Fruit fly (Drosophila melanogaster) whole organism, wandering third instar larva: ENCODE data around the gene GstD7.

ENCODE experiments used
- Abd-B ChIP-seq: fragments of >200 bp; optimal IDR thresholded peaks from 2 replicates; lab custom pipeline; 2017; ENCODE audit warnings: missing biosample characterization, missing genetic modification characterization
- CG32264 ChIP-seq: fragments of 200-800 bp; sonication (Bioruptor generic); optimal IDR thresholded peaks from 2 replicates; lab custom pipeline; 2016; ENCODE audit warnings: missing biosample characterization, missing genetic modification characterization
- CG9705 ChIP-seq: fragments of 200-800 bp; sonication (Bioruptor generic); optimal IDR thresholded peaks from 2 replicates; lab custom pipeline; 2018; ENCODE audit warnings: missing biosample characterization, mild to moderate bottlenecking, missing genetic modification characterization
- CrebA ChIP-seq: fragments of 200-800 bp; sonication (Bioruptor generic); optimal IDR thresholded peaks from 2 replicates; lab custom pipeline; 2016; ENCODE audit warnings: missing biosample characterization, mild to moderate bottlenecking, missing genetic modification characterization, borderline replicate concordance
- Dif ChIP-seq: fragments of 200-275, 200-300 bp; sonication (Bioruptor generic); optimal IDR thresholded peaks from 2 replicates; lab custom pipeline; 2018; ENCODE audit warnings: missing biosample characterization, missing genetic modification characterization; ENCODE audit not compliant: partially characterized antibody
- HLH106 ChIP-seq: fragments of 200-800 bp; optimal IDR thresholded peaks from 3 replicates; lab custom pipeline; 2019; ENCODE audit warnings: missing biosample characterization, mild to moderate bottlenecking, missing genetic modification characterization, moderate library complexity
- Hnf4 ChIP-seq: fragments of 200-800 bp; sonication (Bioruptor generic); optimal IDR thresholded peaks from 2 replicates; lab custom pipeline; 2016; ENCODE audit warnings: missing biosample characterization, mild to moderate bottlenecking, missing genetic modification characterization
- Hr78 ChIP-seq: fragments of >200 bp; optimal IDR thresholded peaks from 2 replicates; lab custom pipeline; 2017; ENCODE audit warnings: missing biosample characterization, missing genetic modification characterization
- Hr83 ChIP-seq: fragments of 200-300 bp; sonication (Bioruptor generic); optimal IDR thresholded peaks from 2 replicates; lab custom pipeline; 2016; ENCODE audit warnings: missing biosample characterization, mild to moderate bottlenecking, missing genetic modification characterization, moderate library complexity; ENCODE audit not compliant: poor library complexity, severe bottlenecking
- Jra ChIP-seq: sonication (Bioruptor generic); optimal IDR thresholded peaks from 2 replicates; lab custom pipeline; 2016; ENCODE audit warnings: missing biosample characterization, missing genetic modification characterization
- Myc ChIP-seq: fragments of >200 bp; optimal IDR thresholded peaks from 2 replicates; lab custom pipeline; 2017
- N ChIP-seq: fragments of >200 bp; optimal IDR thresholded peaks from 2 replicates; lab custom pipeline; 2018; ENCODE audit warnings: missing biosample characterization, missing external identifiers, missing genetic modification characterization
- OdsH ChIP-seq: fragments of 200-800 bp; sonication (Bioruptor generic); optimal IDR thresholded peaks from 2 replicates; lab custom pipeline; 2016; ENCODE audit warnings: missing biosample characterization, mild to moderate bottlenecking, missing genetic modification characterization
- Rel ChIP-seq, 2 experiments: fragments of 200-800 bp; sonication (Bioruptor generic) in 1 of 2; optimal IDR thresholded peaks; 2 replicates in 1 of 2; 3 replicates in 1 of 2; lab custom pipeline; 2016 to 2019; ENCODE audit warnings: mild to moderate bottlenecking in 2 of 2, missing biosample characterization in 2 of 2, missing genetic modification characterization in 2 of 2, moderate library complexity in 1 of 2
- Sp1 ChIP-seq: fragments of 200-800 bp; sonication (Bioruptor generic); optimal IDR thresholded peaks from 3 replicates; lab custom pipeline; 2019; ENCODE audit warnings: missing biosample characterization, mild to moderate bottlenecking, missing genetic modification characterization, moderate library complexity
- Vsx2 ChIP-seq: fragments of 200-300, 225-300 bp; sonication (Bioruptor generic); optimal IDR thresholded peaks from 2 replicates; lab custom pipeline; 2018; ENCODE audit warnings: missing biosample characterization, missing genetic modification characterization; ENCODE audit not compliant: partially characterized antibody
- br ChIP-seq: fragments of 200-800 bp; sonication (Bioruptor generic); optimal IDR thresholded peaks from 2 replicates; lab custom pipeline; 2016; ENCODE audit warnings: missing biosample characterization, missing genetic modification characterization
- brk ChIP-seq: fragments of 200-800 bp; sonication (Bioruptor generic); optimal IDR thresholded peaks from 2 replicates; lab custom pipeline; 2016; ENCODE audit warnings: missing biosample characterization, mild to moderate bottlenecking, missing genetic modification characterization
- dl ChIP-seq, 2 experiments: fragments of 175-275, 200-275 bp in 1 of 2; fragments of 200-275 bp in 1 of 2; sonication (Bioruptor generic); optimal IDR thresholded peaks; lab custom pipeline; 2018; ENCODE audit warnings: mild to moderate bottlenecking in 2 of 2, missing biosample characterization in 2 of 2, missing genetic modification characterization in 2 of 2, moderate library complexity in 2 of 2; ENCODE audit not compliant: partially characterized antibody in 2 of 2, insufficient read depth in 1 of 2
- dmrt93B ChIP-seq: fragments of 200-800 bp; sonication (Bioruptor generic); optimal IDR thresholded peaks from 2 replicates; lab custom pipeline; 2018; ENCODE audit warnings: missing biosample characterization, mild to moderate bottlenecking, missing genetic modification characterization
- dsf ChIP-seq: sonication (Bioruptor generic); optimal IDR thresholded peaks from 2 replicates; lab custom pipeline; 2016; ENCODE audit warnings: missing biosample characterization, missing genetic modification characterization, borderline replicate concordance
- ey ChIP-seq: fragments of 200-800 bp; sonication (Bioruptor generic); optimal IDR thresholded peaks from 2 replicates; lab custom pipeline; 2016; ENCODE audit warnings: missing biosample characterization, missing genetic modification characterization
- foxo ChIP-seq, 2 experiments: fragments of 200-800 bp; sonication (Bioruptor generic); optimal IDR thresholded peaks; 2 replicates in 1 of 2; 3 replicates in 1 of 2; lab custom pipeline; 2016 to 2017; ENCODE audit warnings: missing biosample characterization in 2 of 2, missing genetic modification characterization in 2 of 2
- fru ChIP-seq: fragments of 200-800 bp; sonication (Bioruptor generic); optimal IDR thresholded peaks from 3 replicates; lab custom pipeline; 2016; ENCODE audit warnings: missing biosample characterization, mild to moderate bottlenecking, missing genetic modification characterization
- h ChIP-seq: fragments of 200-800 bp; sonication (Bioruptor generic); optimal IDR thresholded peaks from 3 replicates; lab custom pipeline; 2016; ENCODE audit warnings: missing biosample characterization, mild to moderate bottlenecking, missing genetic modification characterization
- jim ChIP-seq: fragments of 175-275, 200-325 bp; sonication (Bioruptor generic); optimal IDR thresholded peaks from 2 replicates; lab custom pipeline; 2016; ENCODE audit warnings: missing biosample characterization, mild to moderate bottlenecking, missing genetic modification characterization
- lola ChIP-seq: fragments of >200 bp; optimal IDR thresholded peaks from 2 replicates; lab custom pipeline; 2017; ENCODE audit warnings: missing biosample characterization, missing genetic modification characterization
- pan ChIP-seq: fragments of >200 bp; optimal IDR thresholded peaks from 2 replicates; lab custom pipeline; 2017
- psq ChIP-seq: fragments of 200-800 bp; sonication (Bioruptor generic); optimal IDR thresholded peaks from 3 replicates; lab custom pipeline; 2017; ENCODE audit warnings: missing biosample characterization, mild to moderate bottlenecking, missing genetic modification characterization, moderate library complexity
- rgr ChIP-seq: fragments of 200-800 bp; sonication (Bioruptor generic); optimal IDR thresholded peaks from 3 replicates; lab custom pipeline; 2016; ENCODE audit warnings: missing biosample characterization, mild to moderate bottlenecking, missing genetic modification characterization
- sv ChIP-seq: fragments of 200-800 bp; sonication (Bioruptor generic); optimal IDR thresholded peaks from 3 replicates; lab custom pipeline; 2016; ENCODE audit warnings: missing biosample characterization, missing genetic modification characterization
- tai ChIP-seq: sonication (Bioruptor generic); optimal IDR thresholded peaks from 2 replicates; lab custom pipeline; 2016; ENCODE audit warnings: missing biosample characterization, missing genetic modification characterization
- usp ChIP-seq: fragments of >200 bp; optimal IDR thresholded peaks from 2 replicates; lab custom pipeline; 2017; ENCODE audit warnings: missing biosample characterization, missing genetic modification characterization
- woc ChIP-seq: sonication (Bioruptor generic); optimal IDR thresholded peaks from 2 replicates; lab custom pipeline; 2016; ENCODE audit warnings: missing biosample characterization, mild to moderate bottlenecking, missing genetic modification characterization

The GstD7 gene

DNA sequence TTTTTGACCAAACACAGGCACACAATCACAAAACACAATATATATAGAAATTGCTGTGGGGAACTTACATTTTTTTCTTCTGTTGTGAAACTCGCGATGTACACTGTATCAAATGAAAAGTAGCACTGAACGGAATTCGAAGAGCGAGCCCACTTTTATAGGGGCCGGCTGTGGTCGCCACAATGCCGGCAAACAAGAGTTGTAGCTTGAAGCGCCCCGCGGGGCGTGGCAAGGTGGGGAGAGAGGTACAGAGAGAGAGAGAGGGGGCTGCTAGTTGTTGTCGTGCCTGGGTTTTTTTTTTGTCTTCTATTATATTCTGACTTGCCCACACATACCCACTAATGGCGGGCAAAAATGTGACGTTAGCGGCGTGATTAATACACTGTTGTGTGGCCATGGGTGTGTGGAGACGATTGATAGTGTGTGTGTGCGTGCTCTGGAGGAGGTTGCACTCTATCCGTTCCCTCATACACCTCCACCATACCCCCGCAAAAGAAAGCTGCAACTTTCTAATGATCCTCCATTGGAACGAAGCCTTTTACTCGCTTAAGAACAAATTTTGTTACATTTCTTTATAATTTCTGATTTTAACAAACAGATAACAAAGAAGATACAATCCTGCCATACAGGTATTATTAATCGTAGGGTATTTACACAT is 9.0 kb upstream of the GstD7 start, which contains the start of gene GstD1:
GstD1 (minus strand) TSS at position 134 of the 658 bp plus-strand sequence.
- TF ChIP-seq Hr83 (GFP tag; lab: Kevin White, UChicago) (peak; percentile 55), woc (GFP tag; lab: Kevin White, UChicago) (peak; percentile 82), OdsH (GFP tag; lab: Kevin White, UChicago) (peak; percentile 65), lola (GFP tag; lab: Kevin White, UChicago) (no peak), h (GFP tag; lab: Kevin White, UChicago) (peak; percentile 78), CG32264 (GFP tag; lab: Kevin White, UChicago) (no peak), HLH106 (tag; lab: Kevin White, UChicago) (peak; percentile 65), ey (GFP tag; lab: Kevin White, UChicago) (peak; percentile 77), br (peak; percentile 66), Hnf4 (GFP tag; lab: Kevin White, UChicago) (peak; percentile 37), fru (peak; percentile 81), psq (peak; percentile 51), Vsx2 (GFP tag; lab: Kevin White, UChicago) (peak; percentile 47), pan (lab: Kevin White, UChicago) (no peak), Myc (no peak), foxo (GFP tag; optimal IDR thresholded peaks at IDR 0.05; lab: Kevin White, UChicago) (peak in 1 of 2 experiments; percentile 71), Dif (GFP tag; lab: Kevin White, UChicago) (peak; percentile 81), sv (peak; percentile 34), N (GFP tag; lab: Kevin White, UChicago) (no peak), Jra (peak; percentile 61), dsf (no peak), brk (GFP tag; lab: Kevin White, UChicago) (no peak), Rel (GFP tag; optimal IDR thresholded peaks at IDR 0.05; lab: Kevin White, UChicago) (no peak), Rel (tag; optimal IDR thresholded peaks at IDR 0.05; lab: Kevin White, UChicago) (peak; percentile 85), rgr (peak; percentile 33), dmrt93B (GFP tag; lab: Kevin White, UChicago) (peak; percentile 68), jim (peak; percentile 83), Abd-B (GFP tag; lab: Kevin White, UChicago) (no peak), Sp1 (peak; percentile 32), dl (GFP tag; optimal IDR thresholded peaks at IDR 0.05; lab: Kevin White, UChicago; ENCODE audit: insufficient read depth in 1 of 2, partially characterized antibody in 2 of 2) (peak; percentile 3 to 20)

dm6 chr3R:12369793-12370642 is 8.3 kb upstream of the GstD7 start:
- TF ChIP-seq jim (no peak), CG32264 (GFP tag; lab: Kevin White, UChicago) (peak; percentile 25), fru (peak; percentile 6), tai (no peak), dmrt93B (GFP tag; lab: Kevin White, UChicago) (no peak), Hr78 (GFP tag; lab: Kevin White, UChicago) (no peak), CrebA (GFP tag; lab: Kevin White, UChicago) (peak; percentile 1), Jra (no peak), woc (GFP tag; lab: Kevin White, UChicago) (peak; percentile 27), Myc (no peak), CG9705 (GFP tag; lab: Kevin White, UChicago) (peak; percentile 39), Vsx2 (GFP tag; lab: Kevin White, UChicago) (no peak), sv (no peak), foxo (GFP tag; optimal IDR thresholded peaks at IDR 0.05; lab: Kevin White, UChicago) (no peak), Dif (GFP tag; lab: Kevin White, UChicago) (no peak)

DNA sequence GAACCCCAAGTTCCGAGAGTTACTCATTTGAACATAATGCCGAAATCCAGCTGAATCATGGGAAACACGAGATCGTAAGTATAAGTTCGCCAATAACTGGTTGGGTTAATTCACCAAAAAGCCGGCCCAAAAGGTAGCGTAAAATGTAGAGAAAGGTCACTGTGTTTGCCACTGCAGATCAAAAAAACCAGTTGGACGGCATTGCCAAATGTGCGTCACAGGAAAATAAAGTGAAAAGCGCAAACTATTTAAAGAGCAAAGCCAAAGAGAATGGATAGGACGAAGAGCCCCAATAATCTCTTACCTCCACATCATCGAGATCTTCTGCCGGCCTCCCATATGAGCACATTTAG is 7.7 kb upstream of the GstD7 start:
- TF ChIP-seq Rel (GFP tag; optimal IDR thresholded peaks at IDR 0.05; lab: Kevin White, UChicago) = peak; percentile 20
- TF ChIP-seq Rel (tag; optimal IDR thresholded peaks at IDR 0.05; lab: Kevin White, UChicago) = no peak
- peak in 1 of 2 experiments; percentile 49 for TF ChIP-seq dl (GFP tag; optimal IDR thresholded peaks at IDR 0.05; lab: Kevin White, UChicago; ENCODE audit: insufficient read depth in 1 of 2, partially characterized antibody in 2 of 2)
- no peak for TF ChIP-seq Hr78 (GFP tag; lab: Kevin White, UChicago)
- no peak for TF ChIP-seq h (GFP tag; lab: Kevin White, UChicago)
- no peak for TF ChIP-seq lola (GFP tag; lab: Kevin White, UChicago)
- TF ChIP-seq Dif (GFP tag; lab: Kevin White, UChicago) = peak; percentile 63
- peak; percentile 55 for TF ChIP-seq CrebA (GFP tag; lab: Kevin White, UChicago)
- peak; percentile 49 for TF ChIP-seq Vsx2 (GFP tag; lab: Kevin White, UChicago)
- TF ChIP-seq usp (GFP tag; lab: Kevin White, UChicago) = no peak
- peak; percentile 44 for TF ChIP-seq woc (GFP tag; lab: Kevin White, UChicago)
- no peak for TF ChIP-seq dmrt93B (GFP tag; lab: Kevin White, UChicago)
- no peak for TF ChIP-seq Hnf4 (GFP tag; lab: Kevin White, UChicago)
- no peak for TF ChIP-seq brk (GFP tag; lab: Kevin White, UChicago)
- TF ChIP-seq, all 38 proteins: peak for 6
